Worm (Caenorhabditis elegans) whole organism, late embryonic: ENCODE measurements around the gene C33H5.16.

Experiments
- ahr-1 ChIP-seq: sonication (generic microtip); optimal IDR thresholded peaks from 2 replicates; lab custom pipeline; 2016; ENCODE audit warnings: missing genetic modification characterization, missing compliant biosample characterization
- ceh-19 ChIP-seq: fragments of 200-800 bp; sonication (Bioruptor generic); optimal IDR thresholded peaks from 2 replicates; lab custom pipeline; 2018; ENCODE audit warnings: mild to moderate bottlenecking, missing genetic modification characterization, missing compliant biosample characterization
- hlh-13 ChIP-seq: fragments of 200-800 bp; sonication (Bioruptor generic); optimal IDR thresholded peaks from 2 replicates; lab custom pipeline; 2018; ENCODE audit warnings: mild to moderate bottlenecking, missing genetic modification characterization, missing compliant biosample characterization
- nhr-11 ChIP-seq: fragments of 150-350 bp; optimal IDR thresholded peaks from 2 replicates; lab custom pipeline; 2014; ENCODE audit warnings: missing biosample characterization, missing genetic modification characterization
- pha-4 ChIP-seq: fragments of 150-350 bp; optimal IDR thresholded peaks from 2 replicates; lab custom pipeline; 2018; ENCODE audit warnings: missing biosample characterization, missing genetic modification reagents, missing genetic modification characterization
- tbx-2 ChIP-seq: sonication (generic microtip); optimal IDR thresholded peaks from 2 replicates; lab custom pipeline; 2016; ENCODE audit warnings: missing genetic modification characterization, missing compliant biosample characterization
- unc-3 ChIP-seq, 2 experiments: fragments of 200-800 bp in 1 of 2; sonication (Bioruptor generic) in 1 of 2; sonication (generic microtip) in 1 of 2; conservative IDR thresholded peaks in 1 of 2; optimal IDR thresholded peaks in 1 of 2; 2 replicates each; pipeline versions ENCODE4 v1.3.6 to Lab custom; 2016 to 2022; ENCODE audit warnings: missing compliant biosample characterization in 2 of 2, missing genetic modification characterization in 2 of 2, missing genetic modification reagents in 1 of 2
- unc-42 ChIP-seq: sonication (generic microtip); optimal IDR thresholded peaks from 2 replicates; lab custom pipeline; 2016; ENCODE audit warnings: missing genotype, missing genetic modification characterization, missing compliant biosample characterization

DNA sequence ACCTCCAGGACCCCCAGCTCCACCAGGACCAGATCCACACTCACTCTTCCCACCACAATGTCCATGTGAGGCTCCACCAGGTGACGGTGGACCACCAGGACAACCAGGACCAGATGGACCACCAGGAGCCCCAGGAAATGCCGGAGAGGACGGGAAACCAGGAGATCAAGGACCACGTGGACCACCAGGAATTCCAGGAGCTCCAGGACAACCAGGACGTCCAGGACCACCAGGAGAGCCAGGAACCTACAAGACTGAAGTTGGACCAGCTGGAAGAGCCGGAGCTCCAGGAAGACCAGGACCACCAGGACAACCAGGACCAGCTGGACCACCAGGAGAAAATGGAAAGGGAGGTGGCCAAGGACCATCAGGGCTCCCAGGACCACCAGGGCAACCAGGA, 49.0 kb downstream of the C33H5.16 start:
- TF ChIP-seq ceh-19 (GFP tag; lab: Kevin White, UChicago) (no peak), ahr-1 (no peak), hlh-13 (GFP tag; lab: Kevin White, UChicago) (no peak), pha-4 (tag; lab: Kevin White, UChicago) (no peak), nhr-11 (tag; lab: Kevin White, UChicago) (no peak), unc-42 (tag; lab: Kevin White, UChicago) (no peak), tbx-2 (no peak), unc-3 (GFP tag; conservative IDR thresholded peaks at IDR 0.05; lab: Robert Waterston, UW) (no peak), unc-3 (tag; optimal IDR thresholded peaks at IDR 0.05; lab: Kevin White, UChicago) (no peak)
